Fruit fly (Drosophila melanogaster) whole organism: ENCODE results near the gene Grip71.

Source experiments
- CG8478 ChIP-seq: fragments of >200 bp; optimal IDR thresholded peaks from 2 replicates; lab custom pipeline; 2018; ENCODE audit warnings: inconsistent platforms
- Dll ChIP-seq: fragments of >200 bp; optimal IDR thresholded peaks from 2 replicates; lab custom pipeline; 2017
- pan ChIP-seq: fragments of >200 bp; optimal IDR thresholded peaks from 2 replicates; lab custom pipeline; 2017
- psq ChIP-seq: fragments of >200 bp; optimal IDR thresholded peaks from 2 replicates; lab custom pipeline; 2017

DNA sequence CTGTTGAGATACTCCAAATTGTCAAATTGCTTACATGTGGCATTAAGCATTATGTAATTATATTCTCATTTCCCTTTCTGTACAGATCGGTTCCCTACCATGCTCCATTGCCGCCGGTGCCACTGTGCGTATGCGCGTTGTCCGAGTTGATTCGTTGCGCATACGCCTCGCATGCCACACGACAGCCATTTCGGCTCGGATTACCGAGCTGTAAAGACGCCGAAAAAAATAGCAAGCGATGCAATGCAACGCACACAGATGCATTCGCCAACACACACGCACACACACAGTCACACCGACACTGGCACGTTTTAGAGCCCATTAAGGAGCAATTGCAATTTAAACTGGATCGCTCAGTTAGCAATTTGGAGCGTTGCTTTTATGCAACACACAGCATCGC lies 36.8 kb downstream of the Grip71 start:
- no peak for TF ChIP-seq psq (lab: Kevin White, UChicago)
- no peak for TF ChIP-seq Dll
- no peak for TF ChIP-seq CG8478 (lab: Kevin White, UChicago)
- TF ChIP-seq pan (lab: Kevin White, UChicago): no peak
